Fruit fly (Drosophila melanogaster) whole organism, embryonic: ENCODE results near the gene CG9498.

Experiments used
- Aef1 ChIP-seq: fragments of 200-800 bp; sonication (Bioruptor generic); IDR thresholded peaks from 3 replicates; pipeline ENCODE4 v1.3.6; 2022; ENCODE audit warnings: missing biosample characterization, missing genetic modification characterization
- BtbVII ChIP-seq: fragments of 200-800 bp; sonication (Bioruptor generic); optimal IDR thresholded peaks from 3 replicates; lab custom pipeline; 2017; ENCODE audit warnings: missing biosample characterization, mild to moderate bottlenecking, missing genetic modification characterization
- C15 ChIP-seq: fragments of 200-800 bp; sonication (Bioruptor generic); IDR thresholded peaks from 3 replicates; pipeline ENCODE4 v1.3.6; 2022; ENCODE audit warnings: missing biosample characterization, missing genetic modification characterization
- CG10462 ChIP-seq: fragments of 200-800 bp; sonication (Bioruptor generic); optimal IDR thresholded peaks from 2 replicates; lab custom pipeline; 2016; ENCODE audit warnings: missing biosample characterization, missing genetic modification characterization
- CG11560 ChIP-seq: fragments of 200-800 bp; sonication (Bioruptor generic); IDR thresholded peaks from 3 replicates; pipeline ENCODE4 v1.3.6; 2022; ENCODE audit warnings: missing biosample characterization, missing genetic modification characterization
- CG12155 ChIP-seq: fragments of 200-800 bp; sonication (Bioruptor generic); optimal IDR thresholded peaks from 3 replicates; lab custom pipeline; 2016; ENCODE audit warnings: missing biosample characterization, missing genetic modification characterization
- CG12659 ChIP-seq: fragments of 200-800 bp; sonication (Bioruptor generic); optimal IDR thresholded peaks from 3 replicates; lab custom pipeline; 2017; ENCODE audit warnings: mild to moderate bottlenecking, missing biosample characterization, missing genetic modification reagents, missing genetic modification characterization
- CG13287 ChIP-seq: fragments of 200-800 bp; sonication (Bioruptor generic); IDR thresholded peaks from 2 replicates; pipeline ENCODE4 v1.3.6; 2022; ENCODE audit warnings: missing biosample characterization, missing genetic modification characterization; ENCODE audit not compliant: partially characterized antibody
- CG14441 ChIP-seq: fragments of 200-800 bp; sonication (Bioruptor generic); IDR thresholded peaks from 2 replicates; pipeline ENCODE4 v1.3.6; 2022; ENCODE audit warnings: missing biosample characterization, missing genetic modification characterization
- CG16863 ChIP-seq: fragments of 200-800 bp; sonication (Bioruptor generic); optimal IDR thresholded peaks from 3 replicates; lab custom pipeline; 2016; ENCODE audit warnings: missing biosample characterization, missing genetic modification characterization
- CG2129 ChIP-seq: fragments of 200-800 bp; sonication (Bioruptor generic); IDR thresholded peaks from 2 replicates; pipeline ENCODE4 v1.3.6; 2022; ENCODE audit warnings: missing biosample characterization, missing genetic modification characterization; ENCODE audit not compliant: partially characterized antibody
- CG32532 ChIP-seq: fragments of 200-800 bp; sonication (Bioruptor generic); IDR thresholded peaks from 2 replicates; pipeline ENCODE4 v1.3.6; 2022; ENCODE audit warnings: missing biosample characterization, missing genetic modification characterization
- CG3407 ChIP-seq: fragments of 200-800 bp; sonication (Bioruptor generic); optimal IDR thresholded peaks from 2 replicates; lab custom pipeline; 2018; ENCODE audit warnings: missing biosample characterization, mild to moderate bottlenecking, missing genetic modification characterization
- CG34422 ChIP-seq: fragments of 200-800 bp; sonication (Bioruptor generic); IDR thresholded peaks from 3 replicates; pipeline ENCODE4 v1.3.6; 2022; ENCODE audit warnings: missing biosample characterization, missing genetic modification characterization
- CG4424 ChIP-seq: fragments of 200-800 bp; sonication (Bioruptor generic); optimal IDR thresholded peaks from 3 replicates; lab custom pipeline; 2016; ENCODE audit warnings: missing biosample characterization, missing genetic modification characterization
- CG6791 ChIP-seq: fragments of 200-800 bp; sonication (Bioruptor generic); IDR thresholded peaks from 3 replicates; pipeline ENCODE4 v1.3.6; 2022; ENCODE audit warnings: missing biosample characterization, missing genetic modification characterization; ENCODE audit not compliant: partially characterized antibody
- CG7987 ChIP-seq: fragments of 200-800 bp; sonication (Bioruptor generic); optimal IDR thresholded peaks from 2 replicates; lab custom pipeline; 2018; ENCODE audit warnings: missing biosample characterization, mild to moderate bottlenecking, missing genetic modification characterization, moderate library complexity
- CG9817 ChIP-seq: fragments of 200-800 bp; sonication (Bioruptor generic); optimal IDR thresholded peaks from 2 replicates; lab custom pipeline; 2018; ENCODE audit warnings: missing biosample characterization, mild to moderate bottlenecking, missing genetic modification characterization, moderate library complexity
- Dek ChIP-seq: fragments of 200-800 bp; sonication (Bioruptor generic); optimal IDR thresholded peaks from 3 replicates; lab custom pipeline; 2019; ENCODE audit warnings: missing biosample characterization, mild to moderate bottlenecking, missing genetic modification characterization, moderate library complexity
- E2f1 ChIP-seq: fragments of 200-800 bp; sonication (Bioruptor generic); IDR thresholded peaks from 2 replicates; pipeline ENCODE4 v1.3.6; 2022; ENCODE audit warnings: missing biosample characterization, missing genetic modification characterization
- E2f2 ChIP-seq: fragments of 200-800 bp; sonication (Bioruptor generic); IDR thresholded peaks from 2 replicates; pipeline ENCODE4 v1.3.6; 2022; ENCODE audit warnings: missing biosample characterization, missing genetic modification characterization
- Gug ChIP-seq: fragments of 200-800 bp; sonication (Bioruptor generic); IDR thresholded peaks from 4 replicates; pipeline ENCODE4 v1.3.6; 2022; ENCODE audit warnings: missing biosample characterization, missing genetic modification characterization
- Jarid2 ChIP-seq: fragments of 200-800 bp; sonication (Bioruptor generic); optimal IDR thresholded peaks from 3 replicates; lab custom pipeline; 2017; ENCODE audit warnings: mild to moderate bottlenecking, missing biosample characterization, missing genetic modification reagents, missing genetic modification characterization
- Lhr ChIP-seq: fragments of 200-800 bp; sonication (Bioruptor generic); optimal IDR thresholded peaks from 3 replicates; lab custom pipeline; 2017; ENCODE audit warnings: mild to moderate bottlenecking, missing biosample characterization, missing genetic modification reagents, missing genetic modification characterization
- Pdp1 ChIP-seq, 2 experiments: fragments of 200-800 bp; sonication (Bioruptor generic); optimal IDR thresholded peaks; 3 replicates each; lab custom pipeline; 2016; ENCODE audit warnings: missing biosample characterization in 2 of 2, missing genetic modification characterization in 2 of 2, mild to moderate bottlenecking in 1 of 2, moderate library complexity in 1 of 2
- Sox100B ChIP-seq: fragments of 200-800 bp; sonication (Bioruptor generic); optimal IDR thresholded peaks from 3 replicates; lab custom pipeline; 2018; ENCODE audit warnings: missing biosample characterization, mild to moderate bottlenecking, missing genetic modification characterization
- ac ChIP-seq: fragments of 200-800 bp; sonication (Bioruptor generic); optimal IDR thresholded peaks from 3 replicates; lab custom pipeline; 2017; ENCODE audit warnings: missing biosample characterization, mild to moderate bottlenecking, missing genetic modification characterization
- ato ChIP-seq: fragments of 200-800 bp; sonication (Bioruptor generic); IDR thresholded peaks from 2 replicates; pipeline ENCODE4 v1.3.6; 2022; ENCODE audit warnings: missing biosample characterization, missing genetic modification characterization; ENCODE audit not compliant: partially characterized antibody
- bab2 ChIP-seq: fragments of 200-800 bp; sonication (Bioruptor generic); optimal IDR thresholded peaks from 2 replicates; lab custom pipeline; 2016; ENCODE audit warnings: missing biosample characterization, missing genetic modification characterization
- cas ChIP-seq: fragments of 200-800 bp; sonication (Bioruptor generic); IDR thresholded peaks from 2 replicates; pipeline ENCODE4 v1.3.6; 2022; ENCODE audit warnings: missing biosample characterization, missing genetic modification characterization
- chm ChIP-seq: fragments of 200-800 bp; sonication (Bioruptor generic); IDR thresholded peaks from 2 replicates; pipeline ENCODE4 v1.3.6; 2022; ENCODE audit warnings: missing biosample characterization, missing genetic modification characterization
- da ChIP-seq: fragments of 200-800 bp; sonication (Bioruptor generic); optimal IDR thresholded peaks from 2 replicates; lab custom pipeline; 2016; ENCODE audit warnings: missing biosample characterization, missing genetic modification characterization
- dati ChIP-seq: fragments of 200-800 bp; sonication (Bioruptor generic); IDR thresholded peaks from 2 replicates; pipeline ENCODE4 v1.3.6; 2022; ENCODE audit warnings: missing biosample characterization, missing genetic modification characterization
- dysf ChIP-seq: fragments of 200-800 bp; sonication (Bioruptor generic); IDR thresholded peaks from 3 replicates; pipeline ENCODE4 v1.3.6; 2022; ENCODE audit warnings: missing biosample characterization, missing genetic modification characterization
- eve ChIP-seq, 2 experiments: fragments of >200 bp; optimal IDR thresholded peaks; 2 replicates each; lab custom pipeline; 2017; ENCODE audit warnings: missing biosample characterization in 2 of 2, missing genetic modification characterization in 2 of 2
- eyg ChIP-seq: fragments of 200-800 bp; sonication (Bioruptor generic); optimal IDR thresholded peaks from 3 replicates; lab custom pipeline; 2016; ENCODE audit warnings: missing biosample characterization, missing genetic modification characterization
- gsb ChIP-seq: fragments of 200-800 bp; sonication (Bioruptor generic); IDR thresholded peaks from 2 replicates; pipeline ENCODE4 v1.3.6; 2022; ENCODE audit warnings: missing biosample characterization, missing genetic modification characterization
- hb ChIP-seq: fragments of 200-800 bp; sonication (Bioruptor generic); IDR thresholded peaks from 3 replicates; pipeline ENCODE4 v1.3.6; 2022; ENCODE audit warnings: missing biosample characterization, missing genetic modification characterization; ENCODE audit not compliant: partially characterized antibody
- nerfin-1 ChIP-seq: fragments of 200-800 bp; sonication (Bioruptor generic); optimal IDR thresholded peaks from 3 replicates; lab custom pipeline; 2019; ENCODE audit warnings: missing biosample characterization, mild to moderate bottlenecking, missing genetic modification characterization, moderate library complexity
- seq ChIP-seq: fragments of 200-800 bp; sonication (Bioruptor generic); IDR thresholded peaks from 2 replicates; pipeline ENCODE4 v1.3.6; 2022; ENCODE audit warnings: missing biosample characterization, missing genetic modification characterization
- slbo ChIP-seq: fragments of 200-800 bp; sonication (Bioruptor generic); IDR thresholded peaks from 2 replicates; pipeline ENCODE4 v1.3.6; 2022; ENCODE audit warnings: missing biosample characterization, missing genetic modification characterization
- sna ChIP-seq: fragments of 200-800 bp; sonication (Bioruptor generic); IDR thresholded peaks from 2 replicates; pipeline ENCODE4 v1.3.6; 2022; ENCODE audit warnings: missing biosample characterization, missing genetic modification characterization; ENCODE audit not compliant: partially characterized antibody
- tgo ChIP-seq: fragments of 200-800 bp; sonication (Bioruptor generic); IDR thresholded peaks from 3 replicates; pipeline ENCODE4 v1.3.6; 2022; ENCODE audit warnings: missing biosample characterization, missing genetic modification characterization
- zen ChIP-seq: fragments of 200-800 bp; sonication (Bioruptor generic); optimal IDR thresholded peaks from 3 replicates; lab custom pipeline; 2018; ENCODE audit warnings: missing biosample characterization, mild to moderate bottlenecking, missing genetic modification characterization, moderate library complexity

The CG9498 gene

dm6 chr2L:6323536-6324385 lies 27.1 kb downstream of the CG9498 start, which contains the start of gene PDZ-GEF (continued):
- TF ChIP-seq eyg (GFP tag; lab: Kevin White, UChicago), result peak; percentile 24
- TF ChIP-seq chm, result no peak; the same call in 1 of the 2 replicates
- no peak for TF ChIP-seq hb (GFP tag; lab: Robert Waterston, UW)
- peak; percentile 21 for TF ChIP-seq CG10462 (GFP tag; lab: Kevin White, UChicago)
- TF ChIP-seq nerfin-1 (tag; lab: Kevin White, UChicago), result peak; percentile 99
- TF ChIP-seq Sox100B (GFP tag; lab: Kevin White, UChicago), result no peak
- TF ChIP-seq Aef1 (GFP tag; lab: Robert Waterston, UW), result no peak
- no peak for TF ChIP-seq dati
- TF ChIP-seq slbo, result peak; percentile 59; the same call in 1 of the 2 replicates
- TF ChIP-seq CG7987 (GFP tag; lab: Kevin White, UChicago), result peak; percentile 32
- TF ChIP-seq E2f1 (GFP tag; lab: Robert Waterston, UW), result no peak
- peak; percentile 56 for TF ChIP-seq tgo (GFP tag; lab: Robert Waterston, UW)
- TF ChIP-seq CG3407 (GFP tag; lab: Kevin White, UChicago), result peak; percentile 33
- TF ChIP-seq CG12659 (GFP tag; lab: Kevin White, UChicago), result peak; percentile 76
- TF ChIP-seq cas (GFP tag; lab: Robert Waterston, UW), result no peak
- TF ChIP-seq CG11560 (tag; lab: Robert Waterston, UW), result no peak
- no peak for TF ChIP-seq ac
- no peak for TF ChIP-seq eve (GFP tag; optimal IDR thresholded peaks at IDR 0.05; lab: Kevin White, UChicago)
- TF ChIP-seq E2f2 (GFP tag; lab: Robert Waterston, UW), result peak; percentile 67
- peak; percentile 51 for TF ChIP-seq bab2
- peak; percentile 43; the same call in 1 of the 4 replicates for TF ChIP-seq Gug (GFP tag; lab: Robert Waterston, UW)
- peak; percentile 47 for TF ChIP-seq Dek (tag; lab: Kevin White, UChicago)
- TF ChIP-seq CG12155, result peak; percentile 47
- peak; percentile 62; the same call in 1 of the 3 replicates for TF ChIP-seq CG6791 (GFP tag; lab: Robert Waterston, UW)
- TF ChIP-seq C15 (GFP tag; lab: Robert Waterston, UW), result no peak
- TF ChIP-seq seq, result no peak
- TF ChIP-seq gsb (GFP tag; lab: Robert Waterston, UW), result 0 out of 2 replicates have a peak, but pooled peaks have one; percentile 32
- peak; percentile 57; the same call in 1 of the 2 replicates for TF ChIP-seq sna
- peak; percentile 63 for TF ChIP-seq CG13287 (GFP tag; lab: Robert Waterston, UW)
- peak; percentile 96 for TF ChIP-seq Lhr (GFP tag; lab: Kevin White, UChicago)
- TF ChIP-seq CG14441, result peak; percentile 53
- no peak for TF ChIP-seq CG2129 (GFP tag; lab: Robert Waterston, UW)
- TF ChIP-seq CG34422 (GFP tag; lab: Robert Waterston, UW), result peak; percentile 68
- peak; percentile 81 for TF ChIP-seq CG32532
- TF ChIP-seq BtbVII, result no peak
- TF ChIP-seq Jarid2, result peak; percentile 41
- peak; percentile 68 for TF ChIP-seq zen
- peak; percentile 25 for TF ChIP-seq CG9817
- TF ChIP-seq CG16863 (GFP tag; lab: Kevin White, UChicago), result peak; percentile 56
- TF ChIP-seq da, result peak; percentile 35
- peak; percentile 70 for TF ChIP-seq CG4424 (GFP tag; lab: Kevin White, UChicago)
- TF ChIP-seq ato (GFP tag; lab: Robert Waterston, UW), result no peak; the same call in 1 of the 2 replicates
- TF ChIP-seq dysf (GFP tag; lab: Robert Waterston, UW), result peak; percentile 54; the same call in 2 of the 3 replicates
- TF ChIP-seq Pdp1 (GFP tag; optimal IDR thresholded peaks at IDR 0.05; lab: Kevin White, UChicago), result peak in 1 of 2 experiments; percentile 34
